Worm (Caenorhabditis elegans) whole organism, L2 larva: ENCODE measurements around the gene wht-8.

Source experiments
- lsy-2 ChIP-seq, 2 experiments: fragments of 150-350 bp in 1 of 2; sonication (generic microtip) in 1 of 2; optimal IDR thresholded peaks; 2 replicates each; lab custom pipeline; 2014 to 2017; ENCODE audit warnings: missing biosample characterization in 2 of 2, missing genetic modification characterization in 2 of 2
- nhr-6 ChIP-seq: fragments of 150-350 bp; optimal IDR thresholded peaks from 2 replicates; lab custom pipeline; 2014; ENCODE audit warnings: missing biosample characterization, missing genetic modification characterization
- unc-62 ChIP-seq: fragments of 150-350 bp; optimal IDR thresholded peaks from 2 replicates; lab custom pipeline; 2014; ENCODE audit warnings: missing biosample characterization, missing genetic modification reagents, missing genetic modification characterization
- zag-1 ChIP-seq: fragments of 150-350 bp; optimal IDR thresholded peaks from 2 replicates; lab custom pipeline; 2014; ENCODE audit warnings: missing biosample characterization, missing genetic modification characterization
- ztf-11 ChIP-seq: sonication (generic microtip); optimal IDR thresholded peaks from 2 replicates; lab custom pipeline; 2017; ENCODE audit warnings: missing biosample characterization, missing genetic modification characterization
- ztf-4 ChIP-seq: fragments of 150-350 bp; optimal IDR thresholded peaks from 2 replicates; lab custom pipeline; 2014; ENCODE audit warnings: missing biosample characterization, missing genetic modification characterization

DNA sequence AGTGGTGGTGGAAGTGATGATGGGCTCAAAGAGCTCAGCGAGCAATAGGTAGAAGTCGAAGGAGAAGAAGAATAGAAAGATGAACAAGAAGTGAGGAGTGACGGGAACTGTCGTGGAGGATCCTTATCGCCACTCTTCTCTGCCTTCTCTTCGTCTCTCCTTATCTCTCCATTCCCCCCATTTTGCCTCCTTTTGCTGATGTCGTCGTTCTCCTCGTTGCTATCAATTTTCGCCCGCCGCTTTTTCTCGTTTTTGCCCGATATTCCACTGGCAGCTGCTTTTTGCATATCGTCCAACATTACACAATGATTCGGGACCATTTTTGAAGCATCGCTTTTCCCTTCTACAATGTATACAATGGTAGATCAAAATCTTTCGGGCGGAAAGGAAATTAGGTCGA is 48.8 kb downstream of the wht-8 start:
- TF ChIP-seq ztf-4 (no peak), ztf-11 (tag; lab: Kevin White, UChicago) (no peak), nhr-6 (tag; lab: Kevin White, UChicago) (no peak), zag-1 (tag; lab: Kevin White, UChicago) (no peak), lsy-2 (tag; optimal IDR thresholded peaks at IDR 0.05; lab: Kevin White, UChicago) (no peak), unc-62 (GFP tag; lab: Kevin White, UChicago) (no peak)
